Worm (Caenorhabditis elegans) whole organism, L2 larva: ENCODE measurements around the gene str-171.

ENCODE experiments used
- C34F6.9 ChIP-seq: fragments of 150-350 bp; optimal IDR thresholded peaks from 2 replicates; lab custom pipeline; 2014; ENCODE audit warnings: missing biosample characterization, missing genetic modification characterization
- F13H6.1 ChIP-seq: sonication (generic microtip); optimal IDR thresholded peaks from 2 replicates; lab custom pipeline; 2016; ENCODE audit warnings: missing genetic modification characterization, missing compliant biosample characterization
- ZK546.5 ChIP-seq: sonication (generic microtip); optimal IDR thresholded peaks from 2 replicates; lab custom pipeline; 2017; ENCODE audit warnings: missing biosample characterization, missing genetic modification characterization
- aly-2 ChIP-seq: fragments of 150-350 bp; optimal IDR thresholded peaks from 2 replicates; lab custom pipeline; 2014; ENCODE audit warnings: missing biosample characterization, missing genetic modification characterization
- blmp-1 ChIP-seq: sonication (generic microtip); optimal IDR thresholded peaks from 2 replicates; lab custom pipeline; 2017; ENCODE audit warnings: missing genetic modification characterization, mild to moderate bottlenecking, missing compliant biosample characterization, antibody characterized with exemption, moderate library complexity; ENCODE audit not compliant: insufficient read depth
- ceh-16 ChIP-seq: fragments of 150-350 bp; optimal IDR thresholded peaks from 2 replicates; lab custom pipeline; 2014; ENCODE audit warnings: missing biosample characterization, missing genetic modification characterization
- ceh-82 ChIP-seq: fragments of 150-350 bp; optimal IDR thresholded peaks from 2 replicates; lab custom pipeline; 2014; ENCODE audit warnings: missing biosample characterization, missing genetic modification characterization
- crh-2 ChIP-seq: sonication (generic microtip); optimal IDR thresholded peaks from 2 replicates; lab custom pipeline; 2017; ENCODE audit warnings: missing biosample characterization, missing genetic modification characterization
- dmd-4 ChIP-seq: sonication (generic microtip); optimal IDR thresholded peaks from 2 replicates; lab custom pipeline; 2017; ENCODE audit warnings: missing biosample characterization, missing genetic modification characterization
- egl-27 ChIP-seq: sonication (generic microtip); optimal IDR thresholded peaks from 3 replicates; lab custom pipeline; 2017; ENCODE audit warnings: missing biosample characterization, missing genetic modification reagents, missing genetic modification characterization
- elt-3 ChIP-seq: sonication (generic microtip); optimal IDR thresholded peaks from 2 replicates; lab custom pipeline; 2017; ENCODE audit warnings: missing biosample characterization, missing genetic modification characterization
- fos-1 ChIP-seq: fragments of 150-350 bp; optimal IDR thresholded peaks from 2 replicates; lab custom pipeline; 2014; ENCODE audit warnings: missing biosample characterization, missing genetic modification characterization
- gmeb-1 ChIP-seq: fragments of 150-350 bp; optimal IDR thresholded peaks from 2 replicates; lab custom pipeline; 2014; ENCODE audit warnings: missing biosample characterization, missing genetic modification characterization
- lin-11 ChIP-seq: fragments of 150-350 bp; sonication (generic microtip); optimal IDR thresholded peaks from 2 replicates; lab custom pipeline; 2014; ENCODE audit warnings: missing biosample characterization, missing genetic modification characterization, inconsistent platforms, mixed read lengths
- lin-13 ChIP-seq: fragments of 150-350 bp; optimal IDR thresholded peaks from 2 replicates; lab custom pipeline; 2014; ENCODE audit warnings: missing biosample characterization, missing genetic modification reagents, missing genetic modification characterization
- lin-39 ChIP-seq: fragments of 150-350 bp; optimal IDR thresholded peaks from 2 replicates; lab custom pipeline; 2014; ENCODE audit warnings: missing biosample characterization, missing genetic modification reagents, missing genetic modification characterization
- lsy-2 ChIP-seq, 2 experiments: fragments of 150-350 bp in 1 of 2; sonication (generic microtip) in 1 of 2; optimal IDR thresholded peaks; 2 replicates each; lab custom pipeline; 2014 to 2017; ENCODE audit warnings: missing biosample characterization in 2 of 2, missing genetic modification characterization in 2 of 2
- mab-5 ChIP-seq: fragments of 150-350 bp; optimal IDR thresholded peaks from 2 replicates; lab custom pipeline; 2014; ENCODE audit warnings: missing biosample characterization, missing genetic modification characterization
- mbf-1 ChIP-seq: sonication (generic microtip); optimal IDR thresholded peaks from 2 replicates; lab custom pipeline; 2017; ENCODE audit warnings: missing biosample characterization, missing genetic modification characterization
- nhr-11 ChIP-seq: fragments of 150-350 bp; optimal IDR thresholded peaks from 2 replicates; lab custom pipeline; 2014; ENCODE audit warnings: missing biosample characterization, missing genetic modification characterization
- nhr-12 ChIP-seq: fragments of 150-350 bp; optimal IDR thresholded peaks from 2 replicates; lab custom pipeline; 2014; ENCODE audit warnings: missing biosample characterization, missing genetic modification characterization
- nhr-129 ChIP-seq: fragments of 150-350 bp; optimal IDR thresholded peaks from 2 replicates; lab custom pipeline; 2014; ENCODE audit warnings: missing biosample characterization, missing genetic modification characterization
- nhr-21 ChIP-seq: fragments of 150-350 bp; optimal IDR thresholded peaks from 2 replicates; lab custom pipeline; 2014; ENCODE audit warnings: missing biosample characterization, missing genetic modification characterization
- nhr-23 ChIP-seq: fragments of 150-350 bp; optimal IDR thresholded peaks from 2 replicates; lab custom pipeline; 2014; ENCODE audit warnings: missing biosample characterization, missing genetic modification reagents, missing genetic modification characterization
- peb-1 ChIP-seq: fragments of 150-350 bp; optimal IDR thresholded peaks from 2 replicates; lab custom pipeline; 2014; ENCODE audit warnings: missing biosample characterization, missing genetic modification characterization
- sem-4 ChIP-seq: fragments of 150-350 bp; optimal IDR thresholded peaks from 2 replicates; lab custom pipeline; 2014; ENCODE audit warnings: missing biosample characterization, missing genetic modification reagents, missing genetic modification characterization
- sma-3 ChIP-seq: sonication (generic microtip); optimal IDR thresholded peaks from 2 replicates; lab custom pipeline; 2016; ENCODE audit warnings: missing genetic modification reagents, missing genetic modification characterization, missing compliant biosample characterization
- sma-9 ChIP-seq, 2 experiments: fragments of 150-350 bp in 1 of 2; sonication (generic microtip) in 1 of 2; optimal IDR thresholded peaks; 2 replicates each; lab custom pipeline; 2014 to 2016; ENCODE audit warnings: missing genetic modification characterization in 2 of 2, mild to moderate bottlenecking in 1 of 2, missing biosample characterization in 1 of 2, missing compliant biosample characterization in 1 of 2, missing genetic modification reagents in 1 of 2, moderate library complexity in 1 of 2
- snpc-4 ChIP-seq: fragments of 150-350 bp; optimal IDR thresholded peaks from 2 replicates; lab custom pipeline; 2014; ENCODE audit warnings: missing biosample characterization, missing genetic modification characterization
- unc-39 ChIP-seq: fragments of 150-350 bp; optimal IDR thresholded peaks from 2 replicates; lab custom pipeline; 2014; ENCODE audit warnings: missing biosample characterization, missing genetic modification characterization
- unc-55 ChIP-seq: fragments of 150-350 bp; sonication (generic microtip); optimal IDR thresholded peaks from 3 replicates; lab custom pipeline; 2014; ENCODE audit warnings: missing biosample characterization, missing genetic modification reagents, missing genetic modification characterization
- unc-62 ChIP-seq: fragments of 150-350 bp; optimal IDR thresholded peaks from 2 replicates; lab custom pipeline; 2014; ENCODE audit warnings: missing biosample characterization, missing genetic modification reagents, missing genetic modification characterization
- zag-1 ChIP-seq: fragments of 150-350 bp; optimal IDR thresholded peaks from 2 replicates; lab custom pipeline; 2014; ENCODE audit warnings: missing biosample characterization, missing genetic modification characterization
- ztf-4 ChIP-seq: fragments of 150-350 bp; optimal IDR thresholded peaks from 2 replicates; lab custom pipeline; 2014; ENCODE audit warnings: missing biosample characterization, missing genetic modification characterization

Gene str-171

DNA sequence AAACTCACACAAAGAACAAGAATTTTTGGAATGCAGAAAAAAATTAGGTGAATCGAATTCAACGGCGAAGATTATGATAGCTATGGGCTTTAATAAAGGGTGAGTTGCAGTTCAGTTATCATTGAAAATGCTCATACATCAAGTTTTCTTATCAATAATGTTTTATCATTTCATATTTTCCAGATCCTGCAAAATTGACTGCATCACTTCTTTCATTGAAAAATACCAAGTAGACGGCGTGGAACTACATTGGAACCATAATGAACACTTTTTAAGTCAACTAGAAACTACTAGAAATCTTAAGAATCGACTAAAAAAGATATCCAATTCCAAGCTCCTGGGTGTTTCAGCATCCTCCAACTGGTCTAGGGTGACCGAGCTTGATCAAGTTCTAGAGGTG, 11.0 kb upstream of the str-171 start, which contains the start of gene K08F9.1:
TSS of gene K08F9.1 (minus strand) at position 101 of the 400 bp plus-strand sequence.
- no peak for TF ChIP-seq mbf-1 (tag; lab: Kevin White, UChicago)
- TF ChIP-seq unc-39 (tag; lab: Kevin White, UChicago), result no peak
- no peak for TF ChIP-seq nhr-23
- no peak for TF ChIP-seq egl-27

DNA sequence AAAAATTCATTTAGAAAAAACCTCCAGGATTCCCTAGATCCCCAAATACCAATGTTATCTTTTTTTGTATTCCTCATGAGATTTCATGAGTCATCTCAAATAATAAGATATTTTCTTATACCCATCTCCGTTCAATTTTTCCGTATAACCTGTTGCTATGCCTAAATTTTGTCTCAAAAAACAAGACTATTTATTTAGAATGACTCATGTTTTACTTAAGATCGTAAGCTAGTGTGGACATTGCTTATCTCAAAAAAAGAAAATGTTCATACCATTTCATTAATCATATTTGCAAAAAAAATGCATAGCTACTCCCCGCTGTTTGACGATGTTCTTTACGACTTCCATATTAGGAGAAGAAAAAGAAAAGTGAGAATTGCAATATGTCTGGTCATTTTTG, 7.9 kb upstream of the str-171 start, which contains the start of gene K08F9.3:
TSS of gene K08F9.3 (plus strand) at position 301 of the 400 bp plus-strand sequence.
- TF ChIP-seq dmd-4 (no peak), unc-62 (GFP tag; lab: Kevin White, UChicago) (no peak), elt-3 (tag; lab: Kevin White, UChicago) (no peak), ceh-16 (tag; lab: Kevin White, UChicago) (no peak), lin-11 (tag; lab: Kevin White, UChicago) (no peak), snpc-4 (tag; lab: Kevin White, UChicago) (no peak), nhr-12 (no peak)

DNA sequence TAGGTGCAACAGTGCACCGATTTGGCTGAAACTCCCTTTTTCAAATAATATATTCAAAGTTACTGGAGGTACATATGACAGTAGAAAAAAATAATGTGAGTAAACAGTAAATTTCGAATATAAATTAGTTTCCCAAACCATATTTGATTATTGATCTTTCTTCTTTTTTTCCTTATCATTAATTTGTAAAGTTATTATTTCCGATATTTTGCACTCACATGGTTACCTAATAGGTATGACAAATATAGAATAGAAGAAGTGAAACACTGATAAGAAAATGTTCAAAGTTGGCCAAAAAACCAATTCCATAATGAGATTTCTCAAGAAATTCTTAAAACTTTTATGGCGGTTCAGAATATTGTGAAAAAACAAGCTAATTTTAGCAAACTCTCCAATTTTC, 7.5 kb upstream of the str-171 start:
- TF ChIP-seq blmp-1 (tag; lab: Kevin White, UChicago) (no peak), fos-1 (tag; lab: Kevin White, UChicago) (peak; percentile 42)

DNA sequence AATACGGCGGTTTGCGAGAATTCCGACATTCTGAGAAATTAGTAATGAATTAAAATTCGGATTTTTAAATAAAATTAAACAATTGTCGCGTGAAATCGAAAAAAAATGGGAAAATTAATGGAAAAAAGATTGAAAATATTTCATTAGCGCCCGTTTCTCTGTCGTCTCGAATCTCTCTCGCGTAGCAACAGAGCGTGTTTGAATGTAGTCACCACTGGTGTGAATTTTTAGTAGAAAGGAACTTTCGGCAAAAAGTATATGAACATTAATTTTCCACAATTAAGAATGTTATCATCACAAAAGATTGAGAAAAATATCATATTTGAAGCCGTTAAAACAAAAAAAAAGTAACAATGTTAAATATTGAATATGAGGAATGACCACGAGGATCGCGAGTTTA, 4.4 kb upstream of the str-171 start, which contains the start of gene aipl-1:
TSS of gene aipl-1 (minus strand) at position 30 of the 400 bp plus-strand sequence.
- TF ChIP-seq lsy-2 (tag; optimal IDR thresholded peaks at IDR 0.05; lab: Kevin White, UChicago), result peak in 1 of 2 experiments; percentile 87
- peak; percentile 21 for TF ChIP-seq egl-27
- TF ChIP-seq blmp-1 (tag; lab: Kevin White, UChicago), result peak; percentile 72
- peak; percentile 72 for TF ChIP-seq fos-1 (tag; lab: Kevin White, UChicago)
- peak; percentile 16 for TF ChIP-seq ztf-4
- TF ChIP-seq snpc-4 (tag; lab: Kevin White, UChicago), result peak; percentile 68
- peak; percentile 56 for TF ChIP-seq F13H6.1 (tag; lab: Kevin White, UChicago)
- peak; percentile 3 for TF ChIP-seq sem-4 (tag; lab: Kevin White, UChicago)
- peak; percentile 59 for TF ChIP-seq zag-1
- TF ChIP-seq unc-62 (GFP tag; lab: Kevin White, UChicago), result no peak
- TF ChIP-seq ZK546.5 (tag; lab: Kevin White, UChicago), result no peak
- no peak for TF ChIP-seq peb-1 (tag; lab: Kevin White, UChicago)
- peak; percentile 60 for TF ChIP-seq nhr-21 (tag; lab: Kevin White, UChicago)
- peak; percentile 86 for TF ChIP-seq nhr-129
- TF ChIP-seq crh-2, result peak; percentile 79
- TF ChIP-seq mab-5 (tag; lab: Kevin White, UChicago), result no peak
- peak; percentile 79 for TF ChIP-seq sma-9 (GFP tag; optimal IDR thresholded peaks at IDR 0.05; lab: Kevin White, UChicago)
- TF ChIP-seq sma-9 (tag; optimal IDR thresholded peaks at IDR 0.05; lab: Kevin White, UChicago), result no peak
- peak; percentile 87 for TF ChIP-seq gmeb-1 (tag; lab: Kevin White, UChicago)
- peak; percentile 97 for TF ChIP-seq unc-55 (GFP tag; lab: Kevin White, UChicago)
- TF ChIP-seq nhr-11 (tag; lab: Kevin White, UChicago), result no peak
- peak; percentile 83 for TF ChIP-seq lin-13 (GFP tag; lab: Kevin White, UChicago)
- peak; percentile 52 for TF ChIP-seq ceh-82
- TF ChIP-seq C34F6.9 (tag; lab: Kevin White, UChicago), result peak; percentile 90
- peak; percentile 63 for TF ChIP-seq sma-3
- TF ChIP-seq mbf-1 (tag; lab: Kevin White, UChicago), result no peak

DNA sequence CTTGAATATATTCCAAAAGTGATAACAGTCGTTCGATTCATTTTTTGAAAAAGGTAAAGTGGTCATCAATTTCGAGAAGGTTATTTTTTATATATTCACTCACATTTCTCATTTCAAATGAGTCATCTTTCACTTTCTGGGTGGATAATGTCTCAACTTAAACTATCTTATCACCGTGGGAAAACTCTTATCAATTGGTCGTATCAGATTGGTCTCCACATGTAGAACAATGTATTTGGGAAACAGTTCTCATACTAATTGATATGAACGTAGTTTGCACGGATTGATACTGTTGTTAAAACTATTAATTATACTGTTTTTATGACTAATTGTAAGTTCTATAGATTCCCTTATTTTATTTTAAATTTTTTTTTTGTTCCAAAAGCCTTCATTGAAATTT, 1.5 kb upstream of the str-171 start:
- no peak for TF ChIP-seq lin-39 (tag; lab: Kevin White, UChicago)
- TF ChIP-seq fos-1 (tag; lab: Kevin White, UChicago), result peak; percentile 85
- TF ChIP-seq sem-4 (tag; lab: Kevin White, UChicago), result no peak
- TF ChIP-seq aly-2 (tag; lab: Kevin White, UChicago), result no peak
- no peak for TF ChIP-seq F13H6.1 (tag; lab: Kevin White, UChicago)
- TF ChIP-seq sma-9 (GFP tag; optimal IDR thresholded peaks at IDR 0.05; lab: Kevin White, UChicago), result no peak
- TF ChIP-seq sma-9 (tag; optimal IDR thresholded peaks at IDR 0.05; lab: Kevin White, UChicago), result no peak
- TF ChIP-seq nhr-11 (tag; lab: Kevin White, UChicago), result no peak
